Fruit fly (Drosophila melanogaster): Measurements from ENCODE around the gene CG14313.

Gene CG14313

DNA sequence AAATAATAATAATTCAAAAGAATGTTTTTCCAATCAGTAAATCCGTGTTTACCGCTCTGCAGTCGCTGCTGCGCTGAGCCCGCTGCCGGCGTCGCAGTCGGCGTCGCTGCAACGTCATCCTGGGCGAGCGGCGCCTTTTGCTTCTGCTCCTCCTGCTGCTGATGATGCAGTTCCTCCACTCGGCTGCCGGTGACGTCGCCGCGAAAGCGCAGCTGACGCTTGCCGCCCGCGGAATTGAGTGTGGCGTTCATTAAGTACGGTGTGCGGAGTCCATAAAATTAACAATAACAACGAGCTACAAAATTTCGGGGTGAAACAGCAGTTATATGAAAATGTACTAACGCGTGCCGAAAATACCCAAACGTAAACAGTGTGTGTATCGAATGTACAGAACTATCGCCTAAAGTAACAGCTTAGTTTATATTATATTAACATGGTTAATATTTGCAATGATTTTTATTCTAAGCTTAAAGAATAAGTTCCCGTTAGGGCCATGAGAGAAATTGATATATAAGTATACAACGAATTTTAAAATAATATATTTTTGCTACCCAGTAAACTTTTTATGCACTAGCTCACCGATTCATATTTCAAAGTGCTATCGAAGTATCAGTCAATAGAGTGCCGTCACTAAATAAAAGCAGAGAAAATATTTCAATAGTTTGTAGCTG lies 27.6 kb downstream of the CG14313 start, which contains the start of the genes CG7218 and Cbp20 (continued):
- TF ChIP-seq org-1 (GFP tag; optimal IDR thresholded peaks at IDR 0.05) (no peak), dati (GFP tag; IDR thresholded peaks at IDR 0.05) (0 out of 2 replicates have a peak, but pooled peaks have one; percentile 26), TFAM (GFP tag; optimal IDR thresholded peaks at IDR 0.05) (no peak), repo (GFP tag; optimal IDR thresholded peaks at IDR 0.05) (no peak), CG7271 (tag; optimal IDR thresholded peaks at IDR 0.05) (peak; percentile 28), CG4328 (GFP tag; optimal IDR thresholded peaks at IDR 0.05) (peak; percentile 47), CG11456 (GFP tag; IDR thresholded peaks at IDR 0.05) (peak; percentile 90), sqz (GFP tag; optimal IDR thresholded peaks at IDR 0.05) (no peak), CG16815 (GFP tag; optimal IDR thresholded peaks at IDR 0.05) (peak; percentile 10), CG4617 (GFP tag; optimal IDR thresholded peaks at IDR 0.05; ENCODE audit: borderline replicate concordance) (peak; percentile 83), jumu (GFP tag; optimal IDR thresholded peaks at IDR 0.05) (peak; percentile 36), CG12299 (tag; optimal IDR thresholded peaks at IDR 0.05) (peak; percentile 48), CG11696 (GFP tag; IDR thresholded peaks at IDR 0.05) (no peak; the same call in 1 of the 2 replicates), Dfd (GFP tag; optimal IDR thresholded peaks at IDR 0.05) (no peak), Neu2 (GFP tag; optimal IDR thresholded peaks at IDR 0.05; ENCODE audit: borderline replicate concordance) (no peak), CG12659 (GFP tag; optimal IDR thresholded peaks at IDR 0.05) (peak; percentile 86), tgo (GFP tag; IDR thresholded peaks at IDR 0.05) (peak; percentile 62), Dll (GFP tag; IDR thresholded peaks at IDR 0.05; ENCODE audit: partially characterized antibody) (peak; percentile 96), CG8281 (tag; optimal IDR thresholded peaks at IDR 0.05) (no peak), CG18764 (GFP tag; optimal IDR thresholded peaks at IDR 0.05) (peak; percentile 47), CTCF (GFP tag; optimal IDR thresholded peaks at IDR 0.05) (no peak), CG3065 (GFP tag; optimal IDR thresholded peaks at IDR 0.05) (peak; percentile 46), lab (GFP tag; optimal IDR thresholded peaks at IDR 0.05) (peak; percentile 82), CG12071 (GFP tag; optimal IDR thresholded peaks at IDR 0.05) (no peak), Doc3 (GFP tag; IDR thresholded peaks at IDR 0.05; ENCODE audit: partially characterized antibody) (peak; percentile 88), fd102C (GFP tag; optimal IDR thresholded peaks at IDR 0.05) (no peak), pzg (GFP tag; optimal IDR thresholded peaks at IDR 0.05) (peak; percentile 69), corto (GFP tag; optimal IDR thresholded peaks at IDR 0.05) (no peak), zen2 (GFP tag; IDR thresholded peaks at IDR 0.05; ENCODE audit: partially characterized antibody) (peak; percentile 65; the same call in 1 of the 3 replicates), cad (GFP tag; optimal IDR thresholded peaks at IDR 0.05) (no peak), Side (GFP tag; optimal IDR thresholded peaks at IDR 0.05) (no peak), z (GFP tag; IDR thresholded peaks at IDR 0.05) (no peak), Fer2 (tag; optimal IDR thresholded peaks at IDR 0.05) (peak; percentile 56), Dek (tag; optimal IDR thresholded peaks at IDR 0.05) (peak; percentile 62), Bteb2 (GFP tag; optimal IDR thresholded peaks at IDR 0.05) (peak; percentile 68), Vsx1 (GFP tag; optimal IDR thresholded peaks at IDR 0.05) (no peak), sc (optimal IDR thresholded peaks at IDR 0.05) (no peak), sc (GFP tag; optimal IDR thresholded peaks at IDR 0.05) (peak; percentile 37), CG15601 (tag; optimal IDR thresholded peaks at IDR 0.05) (peak; percentile 64), B-H1 (GFP tag; IDR thresholded peaks at IDR 0.05) (peak; percentile 66), cg (GFP tag; optimal IDR thresholded peaks at IDR 0.05) (no peak), dysf (GFP tag; IDR thresholded peaks at IDR 0.05) (peak; percentile 76), psq (GFP tag; optimal IDR thresholded peaks at IDR 0.05) (no peak), zfh1 (GFP tag; IDR thresholded peaks at IDR 0.05) (peak; percentile 74), zen (tag; optimal IDR thresholded peaks at IDR 0.05) (peak; percentile 16), CG2116 (GFP tag; optimal IDR thresholded peaks at IDR 0.05) (peak; percentile 83), CG18262 (tag; optimal IDR thresholded peaks at IDR 0.05) (peak; percentile 60), Dip2 (GFP tag; IDR thresholded peaks at IDR 0.05) (no peak), CG11723 (GFP tag; optimal IDR thresholded peaks at IDR 0.05) (peak; percentile 34), bigmax (GFP tag; optimal IDR thresholded peaks at IDR 0.05) (no peak)
